Worm (Caenorhabditis elegans) whole organism, L4 larva: Measurements from ENCODE around the gene abhd-14.
A peak's percentile ranks its signal among the peaks of the same experiment; 100 is the strongest.

Source experiments
- R02D3.7 ChIP-seq: fragments of 150-350 bp; sonication (generic microtip); optimal IDR thresholded peaks from 3 replicates; lab custom pipeline; 2014; ENCODE audit warnings: missing biosample characterization, missing genetic modification characterization
- aha-1 ChIP-seq: fragments of 150-350 bp; peaks from one replicate; lab custom pipeline; 2014; ENCODE audit warnings: missing biosample characterization, missing genetic modification characterization
- egl-27 ChIP-seq: sonication (generic microtip); optimal IDR thresholded peaks from 3 replicates; lab custom pipeline; 2017; ENCODE audit warnings: missing biosample characterization, missing genetic modification reagents, missing genetic modification characterization
- fos-1 ChIP-seq: fragments of 150-350 bp; optimal IDR thresholded peaks from 2 replicates; lab custom pipeline; 2014; ENCODE audit warnings: missing biosample characterization, missing genetic modification characterization
- hlh-30 ChIP-seq: sonication (generic microtip); optimal IDR thresholded peaks from 2 replicates; lab custom pipeline; 2017; ENCODE audit warnings: antibody characterized with exemption, mild to moderate bottlenecking, missing genetic modification characterization, missing compliant biosample characterization; ENCODE audit not compliant: insufficient read depth
- lsy-2 ChIP-seq, 2 experiments: fragments of 150-350 bp in 1 of 2; sonication (generic microtip) in 1 of 2; optimal IDR thresholded peaks; 2 replicates each; lab custom pipeline; 2014 to 2017; ENCODE audit warnings: missing biosample characterization in 2 of 2, missing genetic modification characterization in 2 of 2
- nhr-10 ChIP-seq: fragments of 150-350 bp; optimal IDR thresholded peaks from 2 replicates; lab custom pipeline; 2014; ENCODE audit warnings: missing biosample characterization, missing genetic modification characterization
- nhr-237 ChIP-seq: sonication (generic microtip); optimal IDR thresholded peaks from 2 replicates; lab custom pipeline; 2017; ENCODE audit warnings: missing biosample characterization, missing genetic modification characterization
- nhr-6 ChIP-seq: fragments of 150-350 bp; optimal IDR thresholded peaks from 2 replicates; lab custom pipeline; 2014; ENCODE audit warnings: missing biosample characterization, missing genetic modification characterization
- snpc-4 ChIP-seq: fragments of 150-350 bp; optimal IDR thresholded peaks from 2 replicates; lab custom pipeline; 2014; ENCODE audit warnings: missing biosample characterization, missing genetic modification characterization
- unc-130 ChIP-seq: sonication (generic microtip); optimal IDR thresholded peaks from 2 replicates; lab custom pipeline; 2016; ENCODE audit warnings: missing genetic modification reagents, missing genetic modification characterization, missing compliant biosample characterization
- unc-62 ChIP-seq, 3 experiments: fragments of 150-350 bp in 1 of 3; sonication (generic microtip); optimal IDR thresholded peaks in 2 of 3; peaks in 1 of 3; 1 replicate in 1 of 3; 2 replicates in 2 of 3; lab custom pipeline; 2014 to 2017; ENCODE audit warnings: missing biosample characterization in 3 of 3, missing genetic modification characterization in 3 of 3, missing genetic modification reagents in 3 of 3, missing genotype in 1 of 3
- zag-1 ChIP-seq: fragments of 150-350 bp; optimal IDR thresholded peaks from 2 replicates; lab custom pipeline; 2014; ENCODE audit warnings: missing biosample characterization, missing genetic modification characterization

DNA sequence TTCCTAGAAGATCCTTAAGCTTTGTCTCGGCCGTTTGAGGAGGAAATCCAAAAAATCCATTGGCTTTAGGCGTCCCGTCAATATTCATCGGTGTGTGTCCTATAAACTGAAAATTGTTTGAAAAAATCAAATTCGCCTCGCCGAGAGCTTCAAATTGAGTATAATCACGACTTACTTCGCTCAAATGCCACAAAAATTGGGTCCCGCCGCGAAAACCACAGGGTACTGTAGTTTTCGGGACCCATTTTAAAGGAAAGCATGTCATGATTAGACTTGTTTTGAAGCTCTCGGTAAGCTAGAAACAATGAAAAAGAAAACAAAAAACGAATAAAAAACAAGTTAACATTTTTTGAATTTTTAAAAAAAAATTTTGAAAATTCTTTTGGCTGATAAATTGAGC, 39.5 kb downstream of the abhd-14 start, which contains the start of gene egrh-2:
- TF ChIP-seq snpc-4 (tag; lab: Kevin White, UChicago) = no peak
- no peak for TF ChIP-seq nhr-237
- TF ChIP-seq nhr-10 (tag; lab: Kevin White, UChicago) = no peak
- no peak for TF ChIP-seq zag-1 (tag; lab: Kevin White, UChicago)
- TF ChIP-seq nhr-6 (tag; lab: Kevin White, UChicago) = no peak
- TF ChIP-seq hlh-30 (tag; lab: Kevin White, UChicago) = no peak
- TF ChIP-seq R02D3.7 (tag; lab: Kevin White, UChicago) = no peak
- no peak for TF ChIP-seq lsy-2 (tag; optimal IDR thresholded peaks at IDR 0.05; lab: Kevin White, UChicago)
- TF ChIP-seq fos-1 (tag; lab: Kevin White, UChicago) = no peak
- TF ChIP-seq unc-130 (GFP tag; lab: Kevin White, UChicago) = no peak
- no peak for TF ChIP-seq unc-62 (GFP tag; optimal IDR thresholded peaks at IDR 0.05 in 1 of 2; lab: Kevin White, UChicago)
- TF ChIP-seq unc-62 (tag; optimal IDR thresholded peaks at IDR 0.05; lab: Kevin White, UChicago) = no peak
- TF ChIP-seq aha-1 = peak; percentile 41
- no peak for TF ChIP-seq egl-27 (tag; lab: Kevin White, UChicago)
